Worm (Caenorhabditis elegans): ENCODE measurements around the gene F54C9.9.

- TF ChIP-seq W03F9.2 (tag; optimal IDR thresholded peaks at IDR 0.05) (no peak), him-1 (tag; optimal IDR thresholded peaks at IDR 0.05) (no peak)
Measured at ce11 chrII:8587660-8588230, 9.9 kb downstream of the F54C9.9 start.
